Worm (Caenorhabditis elegans) whole organism, young adult: ENCODE results near the gene F56D6.11.
"Not testable (repeated sequence)": the region's sequence is repeated elsewhere in the genome, so short reads cannot be mapped to it uniquely, and the experiment has no call there.

ENCODE experiments used
- B0019.2 ChIP-seq: fragments of 200-800 bp; sonication (Bioruptor generic); conservative IDR thresholded peaks from 2 replicates; pipeline ENCODE4 v1.3.6; 2022; ENCODE audit warnings: missing genetic modification reagents, missing genetic modification characterization, missing compliant biosample characterization
- Y53G8AR.9 ChIP-seq: fragments of 200-800 bp; sonication (Bioruptor generic); conservative IDR thresholded peaks from 2 replicates; pipeline ENCODE4 v1.3.6; 2022; ENCODE audit warnings: missing genetic modification reagents, missing genetic modification characterization, missing compliant biosample characterization
- atf-7 ChIP-seq: sonication (generic microtip); optimal IDR thresholded peaks from 2 replicates; lab custom pipeline; 2017; ENCODE audit warnings: mild to moderate bottlenecking, missing genetic modification characterization, missing compliant biosample characterization
- ccch-3 ChIP-seq: fragments of 200-800 bp; sonication (Bioruptor generic); optimal IDR thresholded peaks from 2 replicates; lab custom pipeline; 2018; ENCODE audit warnings: mild to moderate bottlenecking, missing genetic modification characterization, missing compliant biosample characterization
- ceh-100 ChIP-seq: fragments of 200-800 bp; sonication (Bioruptor generic); IDR thresholded peaks from 2 replicates; pipeline ENCODE4 v1.3.6; 2022; ENCODE audit warnings: missing genetic modification reagents, missing genetic modification characterization, missing compliant biosample characterization
- ceh-58 ChIP-seq: fragments of 200-800 bp; sonication (Bioruptor generic); IDR thresholded peaks from 2 replicates; pipeline ENCODE4 v1.3.6; 2022; ENCODE audit warnings: missing genetic modification characterization, missing compliant biosample characterization
- chd-7 ChIP-seq: sonication (generic microtip); optimal IDR thresholded peaks from 2 replicates; lab custom pipeline; 2016; ENCODE audit warnings: mild to moderate bottlenecking, missing genetic modification characterization, moderate library complexity, missing compliant biosample characterization
- dox-1 ChIP-seq: fragments of 200-800 bp; sonication (Bioruptor generic); IDR thresholded peaks from 2 replicates; pipeline ENCODE4 v1.3.6; 2022; ENCODE audit warnings: missing genetic modification reagents, missing genetic modification characterization, missing compliant biosample characterization
- egl-44 ChIP-seq: fragments of 200-800 bp; sonication (Bioruptor generic); IDR thresholded peaks from 2 replicates; pipeline ENCODE4 v1.3.6; 2022; ENCODE audit warnings: missing genetic modification reagents, missing genetic modification characterization, missing compliant biosample characterization
- egrh-3 ChIP-seq: fragments of 200-800 bp; sonication (Bioruptor generic); IDR thresholded peaks from 2 replicates; pipeline ENCODE4 v1.3.6; 2022; ENCODE audit warnings: missing genetic modification reagents, missing genetic modification characterization, missing compliant biosample characterization
- ets-4 ChIP-seq: fragments of 200-800 bp; sonication (Bioruptor generic); optimal IDR thresholded peaks from 2 replicates; lab custom pipeline; 2018; ENCODE audit warnings: mild to moderate bottlenecking, missing genetic modification characterization, missing compliant biosample characterization
- hmg-1.2 ChIP-seq: fragments of 200-800 bp; sonication (Bioruptor generic); IDR thresholded peaks from 2 replicates; pipeline ENCODE4 v1.3.6; 2022; ENCODE audit warnings: missing genetic modification reagents, missing genetic modification characterization, missing compliant biosample characterization
- hmg-20 ChIP-seq: fragments of 200-800 bp; sonication (Bioruptor generic); IDR thresholded peaks from 2 replicates; pipeline ENCODE4 v1.3.6; 2022; ENCODE audit warnings: missing genetic modification reagents, missing genetic modification characterization, missing compliant biosample characterization
- hrde-1 ChIP-seq: sonication (generic microtip); optimal IDR thresholded peaks from 2 replicates; lab custom pipeline; 2016; ENCODE audit warnings: missing genetic modification characterization, mild to moderate bottlenecking, missing compliant biosample characterization, moderate library complexity, missing genotype, missing genetic modification reagents, borderline replicate concordance
- lin-40 ChIP-seq: sonication (generic microtip); optimal IDR thresholded peaks from 2 replicates; lab custom pipeline; 2016; ENCODE audit warnings: missing genetic modification characterization, mild to moderate bottlenecking, missing compliant biosample characterization, missing genotype, missing genetic modification reagents
- mel-28 ChIP-seq: sonication (generic microtip); optimal IDR thresholded peaks from 2 replicates; lab custom pipeline; 2016; ENCODE audit warnings: borderline replicate concordance, mild to moderate bottlenecking, missing genetic modification characterization, missing compliant biosample characterization
- mxl-1 ChIP-seq: sonication (generic microtip); optimal IDR thresholded peaks from 2 replicates; lab custom pipeline; 2016; ENCODE audit warnings: missing genetic modification characterization, missing compliant biosample characterization
- nfyb-1 ChIP-seq: fragments of 200-800 bp; sonication (Bioruptor generic); IDR thresholded peaks from 2 replicates; pipeline ENCODE4 v1.3.6; 2022; ENCODE audit warnings: missing genetic modification reagents, missing genetic modification characterization, missing compliant biosample characterization
- nhr-120 ChIP-seq: fragments of 200-800 bp; sonication (Bioruptor generic); IDR thresholded peaks from 2 replicates; pipeline ENCODE4 v1.3.6; 2022; ENCODE audit warnings: missing genetic modification characterization, missing compliant biosample characterization
- nhr-80 ChIP-seq: sonication (generic microtip); optimal IDR thresholded peaks from 2 replicates; lab custom pipeline; 2016; ENCODE audit warnings: missing genetic modification characterization, missing compliant biosample characterization
- pbrm-1 ChIP-seq: fragments of 200-800 bp; sonication (Bioruptor generic); IDR thresholded peaks from 2 replicates; pipeline ENCODE4 v1.3.6; 2022; ENCODE audit warnings: missing genetic modification reagents, missing genetic modification characterization, missing compliant biosample characterization
- pha-4 ChIP-seq: fragments of 150-350 bp; sonication (generic microtip); optimal IDR thresholded peaks from 2 replicates; lab custom pipeline; 2014; ENCODE audit warnings: missing biosample characterization, missing genetic modification reagents, missing genetic modification characterization
- sea-2 ChIP-seq: fragments of 200-800 bp; sonication (Bioruptor generic); IDR thresholded peaks from 2 replicates; pipeline ENCODE4 v1.3.6; 2022; ENCODE audit warnings: missing genetic modification characterization, missing compliant biosample characterization
- snpc-3.4 ChIP-seq: sonication (generic microtip); optimal IDR thresholded peaks from 2 replicates; lab custom pipeline; 2017; ENCODE audit warnings: missing genetic modification characterization, mild to moderate bottlenecking, missing compliant biosample characterization, antibody characterized with exemption, moderate library complexity, missing genotype, missing genetic modification reagents
- snpc-4 ChIP-seq, 5 experiments: fragments of 150-350 bp in 1 of 5; sonication (generic microtip) in 4 of 5; optimal IDR thresholded peaks; 2 replicates each; lab custom pipeline; 2014 to 2018; ENCODE audit warnings: missing genetic modification characterization in 5 of 5, missing biosample characterization in 3 of 5, antibody characterized with exemption in 2 of 5, mild to moderate bottlenecking in 2 of 5, missing compliant biosample characterization in 2 of 5, missing genotype in 2 of 5, moderate library complexity in 2 of 5, missing genetic modification reagents in 1 of 5
- unc-62 ChIP-seq: fragments of 150-350 bp; optimal IDR thresholded peaks from 2 replicates; lab custom pipeline; 2014; ENCODE audit warnings: missing biosample characterization, missing genetic modification reagents, missing genetic modification characterization
- zfh-2 ChIP-seq: fragments of 200-800 bp; sonication (Bioruptor generic); conservative IDR thresholded peaks from 2 replicates; pipeline ENCODE4 v1.3.6; 2022; ENCODE audit warnings: missing genetic modification reagents, missing genetic modification characterization, missing compliant biosample characterization
- zim-3 ChIP-seq: sonication (generic microtip); optimal IDR thresholded peaks from 2 replicates; lab custom pipeline; 2017; ENCODE audit warnings: mild to moderate bottlenecking, missing genetic modification characterization, moderate library complexity, missing compliant biosample characterization
- ztf-28 ChIP-seq: fragments of 200-800 bp; sonication (Bioruptor generic); IDR thresholded peaks from 2 replicates; pipeline ENCODE4 v1.3.6; 2022; ENCODE audit warnings: missing genetic modification reagents, missing genetic modification characterization, missing compliant biosample characterization

The F56D6.11 gene

DNA sequence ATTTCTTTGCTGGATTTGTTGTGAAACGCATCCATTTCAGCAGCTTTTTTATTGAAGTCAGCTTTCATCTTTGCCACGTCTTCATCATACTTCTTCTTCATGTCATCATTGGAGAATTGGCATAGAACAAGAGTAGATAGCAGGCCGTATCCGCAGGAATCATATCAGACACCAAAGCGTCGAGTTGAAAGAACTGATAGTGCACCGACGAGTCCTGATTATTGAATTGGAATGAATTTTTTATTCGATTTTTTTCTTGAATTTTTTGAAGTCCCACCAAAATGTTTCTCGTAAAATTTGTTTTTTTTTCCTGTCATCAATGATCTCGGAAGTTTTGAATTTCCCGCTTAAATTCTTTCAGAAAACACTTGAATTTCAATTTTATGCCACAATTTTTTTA is at the start of gene F56D6.11:
TSS of gene F56D6.11 (minus strand) at position 101 of the 400 bp plus-strand sequence.
- TF ChIP-seq egl-44 (GFP tag; lab: Robert Waterston, UW), result no peak
- no peak for TF ChIP-seq pbrm-1
- no peak for TF ChIP-seq hrde-1
- TF ChIP-seq ceh-58 (GFP tag; lab: Robert Waterston, UW), result no peak
- TF ChIP-seq hmg-20 (GFP tag; lab: Robert Waterston, UW), result no peak
- TF ChIP-seq atf-7 (tag; lab: Kevin White, UChicago), result no peak
- TF ChIP-seq sea-2 (GFP tag; lab: Robert Waterston, UW), result no peak
- TF ChIP-seq dox-1 (GFP tag; lab: Robert Waterston, UW), result no peak
- no peak for TF ChIP-seq mxl-1 (tag; lab: Kevin White, UChicago)
- TF ChIP-seq nfyb-1, result no peak
- TF ChIP-seq snpc-3.4 (tag; lab: Kevin White, UChicago), result no peak

DNA sequence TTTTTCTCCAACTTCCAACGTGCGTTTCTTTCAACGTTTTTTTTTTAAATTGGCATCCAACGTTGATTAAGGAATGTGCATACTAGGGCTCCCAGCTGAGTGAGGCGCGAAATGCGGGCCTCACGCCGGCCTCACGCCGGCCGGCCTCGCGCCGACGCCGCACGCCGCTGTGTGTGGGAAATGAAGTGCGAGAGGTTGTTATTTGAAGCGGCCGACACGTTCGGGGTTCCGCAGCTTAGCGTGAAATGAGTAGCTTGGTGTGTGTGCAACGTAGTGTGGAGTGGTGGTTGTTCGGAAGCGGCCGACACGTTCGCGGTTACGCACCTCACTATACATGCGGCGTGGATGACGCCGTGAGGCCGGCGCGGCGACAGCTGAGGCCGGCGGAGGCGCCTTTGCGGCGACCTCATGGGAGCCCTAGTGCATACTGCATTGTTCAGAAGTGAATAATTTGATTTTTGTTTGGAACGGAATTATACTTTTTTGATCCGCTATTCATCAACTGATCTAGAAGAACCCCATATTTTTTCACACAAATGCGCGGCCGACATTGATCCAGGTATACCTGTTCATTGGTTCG is 41.2 kb upstream of the F56D6.11 start:
- TF ChIP-seq dox-1 (GFP tag; lab: Robert Waterston, UW), result peak; percentile 7; the same call in 1 of the 2 replicates
- peak; percentile 37 for TF ChIP-seq hmg-1.2 (GFP tag; lab: Robert Waterston, UW)
- TF ChIP-seq snpc-4 (GFP tag; optimal IDR thresholded peaks at IDR 0.05; lab: Kevin White, UChicago), result not testable (repeated sequence)
- peak in 1 of 4 experiments; percentile 81 for TF ChIP-seq snpc-4 (tag; optimal IDR thresholded peaks at IDR 0.05; lab: Kevin White, UChicago)
- TF ChIP-seq ztf-28 (GFP tag; lab: Robert Waterston, UW), result 0 out of 2 replicates have a peak, but pooled peaks have one; percentile 33
- TF ChIP-seq egrh-3 (GFP tag; lab: Robert Waterston, UW), result peak; percentile 74; the same call in 1 of the 2 replicates
- peak; percentile 86 for TF ChIP-seq zfh-2 (GFP tag; lab: Robert Waterston, UW)
- TF ChIP-seq, all 124 proteins: peak for 6; not testable (repeated sequence) for 118

DNA sequence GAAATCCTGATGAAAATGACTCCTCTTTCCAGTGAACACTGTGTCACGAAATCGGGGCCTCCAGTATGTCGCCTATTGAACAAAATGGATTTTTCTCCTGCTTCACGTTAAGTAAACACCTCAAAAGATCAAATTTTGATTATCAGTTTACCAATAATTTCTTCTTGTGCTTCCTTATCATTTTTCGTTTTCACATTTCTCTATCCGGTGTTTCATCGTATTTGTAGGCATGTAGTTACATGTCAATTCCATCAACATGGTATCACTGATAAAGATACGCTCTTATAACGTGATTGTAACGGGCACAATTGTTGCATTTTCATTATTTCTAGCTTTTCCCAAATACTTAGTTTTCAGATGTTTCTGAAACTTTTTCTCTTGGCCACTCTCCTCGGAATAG is 38.2 kb upstream of the F56D6.11 start, which contains the start of gene clec-72:
TSS of gene clec-72 (plus strand) at position 358 of the 400 bp plus-strand sequence.
- TF ChIP-seq nhr-80, result peak; percentile 90
- TF ChIP-seq nhr-120 (GFP tag; lab: Robert Waterston, UW), result no peak
- no peak for TF ChIP-seq chd-7 (tag; lab: Kevin White, UChicago)
- peak; percentile 43 for TF ChIP-seq unc-62 (GFP tag; lab: Kevin White, UChicago)
- no peak for TF ChIP-seq zim-3 (tag; lab: Kevin White, UChicago)
- TF ChIP-seq ceh-100 (GFP tag; lab: Robert Waterston, UW), result no peak
- TF ChIP-seq ets-4, result peak; percentile 62
- peak; percentile 19; the same call in 1 of the 2 replicates for TF ChIP-seq dox-1 (GFP tag; lab: Robert Waterston, UW)
- no peak for TF ChIP-seq mel-28 (tag; lab: Kevin White, UChicago)

DNA sequence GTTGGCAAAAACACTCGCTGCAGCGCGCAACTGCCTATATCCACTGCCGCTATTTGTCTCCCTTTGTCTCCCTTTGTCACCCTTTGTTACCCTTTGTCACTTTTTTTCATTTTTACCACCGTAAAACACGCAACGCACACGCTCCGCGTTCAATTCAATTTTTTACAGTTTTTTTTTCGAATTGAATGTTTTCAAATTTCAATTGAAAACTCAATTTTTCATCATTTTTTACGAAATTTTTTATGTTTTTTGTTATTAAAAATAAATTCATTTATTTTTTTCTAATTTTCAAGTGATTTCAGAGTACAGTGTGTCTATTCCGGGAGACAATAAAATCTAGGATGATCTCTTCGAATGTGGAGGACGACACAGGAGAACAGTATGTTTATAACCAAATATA is 36.7 kb upstream of the F56D6.11 start, which contains the start of gene Y46C8AL.11:
TSS of gene Y46C8AL.11 (plus strand) at position 301 of the 400 bp plus-strand sequence.
- TF ChIP-seq mxl-1 (tag; lab: Kevin White, UChicago), result no peak
- no peak for TF ChIP-seq lin-40 (tag; lab: Kevin White, UChicago)
- TF ChIP-seq B0019.2 (GFP tag; lab: Robert Waterston, UW), result no peak
- TF ChIP-seq hmg-1.2 (GFP tag; lab: Robert Waterston, UW), result no peak
- TF ChIP-seq ccch-3 (GFP tag; lab: Kevin White, UChicago), result no peak
- no peak for TF ChIP-seq Y53G8AR.9 (GFP tag; lab: Robert Waterston, UW)
- TF ChIP-seq pha-4 (tag; lab: Kevin White, UChicago), result no peak
